Fruit fly (Drosophila melanogaster) whole organism, embryonic: ENCODE results near the gene CG9184.

ENCODE experiments used
- Adf1 ChIP-seq: fragments of 200-800 bp; sonication (Bioruptor generic); IDR thresholded peaks from 2 replicates; pipeline ENCODE4 v1.3.6; 2022; ENCODE audit warnings: missing biosample characterization, missing genetic modification characterization
- CG10147 ChIP-seq: fragments of 200-800 bp; sonication (Bioruptor generic); optimal IDR thresholded peaks from 2 replicates; lab custom pipeline; 2019; ENCODE audit warnings: missing biosample characterization, mild to moderate bottlenecking, missing genetic modification characterization, moderate library complexity
- CG10543 ChIP-seq: fragments of 200-800 bp; sonication (Bioruptor generic); optimal IDR thresholded peaks from 3 replicates; lab custom pipeline; 2017; ENCODE audit warnings: missing biosample characterization, mild to moderate bottlenecking, missing genetic modification characterization, moderate library complexity
- CG1233 ChIP-seq: fragments of 200-800 bp; sonication (Bioruptor generic); optimal IDR thresholded peaks from 4 replicates; lab custom pipeline; 2018; ENCODE audit warnings: missing biosample characterization, mild to moderate bottlenecking, missing genetic modification characterization
- CG12769 ChIP-seq: fragments of 200-800 bp; sonication (Bioruptor generic); optimal IDR thresholded peaks from 2 replicates; lab custom pipeline; 2019; ENCODE audit warnings: missing biosample characterization, mild to moderate bottlenecking, missing genetic modification characterization, moderate library complexity
- CG14050 ChIP-seq: fragments of 200-800 bp; sonication (Bioruptor generic); IDR thresholded peaks from 3 replicates; pipeline ENCODE4 v1.3.6; 2022; ENCODE audit warnings: missing biosample characterization, missing genetic modification characterization
- CG15269 ChIP-seq: fragments of 200-800 bp; sonication (Bioruptor generic); optimal IDR thresholded peaks from 2 replicates; lab custom pipeline; 2018; ENCODE audit warnings: missing biosample characterization, mild to moderate bottlenecking, missing genetic modification characterization, moderate library complexity
- CG2129 ChIP-seq: fragments of 200-800 bp; sonication (Bioruptor generic); IDR thresholded peaks from 2 replicates; pipeline ENCODE4 v1.3.6; 2022; ENCODE audit warnings: missing biosample characterization, missing genetic modification characterization; ENCODE audit not compliant: partially characterized antibody
- CG2199 ChIP-seq: fragments of 200-800 bp; sonication (Bioruptor generic); IDR thresholded peaks from 3 replicates; pipeline ENCODE4 v1.3.6; 2022; ENCODE audit warnings: missing biosample characterization, missing genetic modification characterization
- CG3065 ChIP-seq: fragments of 200-800 bp; sonication (Bioruptor generic); optimal IDR thresholded peaks from 2 replicates; lab custom pipeline; 2016; ENCODE audit warnings: missing biosample characterization, missing genetic modification characterization
- CG31224 ChIP-seq: fragments of 200-800 bp; sonication (Bioruptor generic); IDR thresholded peaks from 2 replicates; pipeline ENCODE4 v1.3.6; 2022; ENCODE audit warnings: missing biosample characterization, missing genetic modification characterization
- CG3995 ChIP-seq: fragments of 200-800 bp; sonication (Bioruptor generic); optimal IDR thresholded peaks from 3 replicates; lab custom pipeline; 2016; ENCODE audit warnings: missing biosample characterization, missing genetic modification characterization
- CG42726 ChIP-seq: fragments of 200-800 bp; sonication (Bioruptor generic); IDR thresholded peaks from 2 replicates; pipeline ENCODE4 v1.3.6; 2022; ENCODE audit warnings: missing biosample characterization, missing genetic modification characterization; ENCODE audit not compliant: partially characterized antibody
- CG4328 ChIP-seq: fragments of 200-800 bp; sonication (Bioruptor generic); optimal IDR thresholded peaks from 3 replicates; lab custom pipeline; 2017; ENCODE audit warnings: missing biosample characterization, missing genetic modification reagents, missing genetic modification characterization
- CG4820 ChIP-seq: fragments of 200-800 bp; sonication (Bioruptor generic); optimal IDR thresholded peaks from 3 replicates; lab custom pipeline; 2016; ENCODE audit warnings: missing biosample characterization, missing genetic modification characterization
- CG5245 ChIP-seq: fragments of 200-800 bp; sonication (Bioruptor generic); optimal IDR thresholded peaks from 3 replicates; lab custom pipeline; 2016; ENCODE audit warnings: missing biosample characterization, missing genetic modification characterization
- CG6689 ChIP-seq: fragments of 200-800 bp; sonication (Bioruptor generic); IDR thresholded peaks from 2 replicates; pipeline ENCODE4 v1.3.6; 2022; ENCODE audit warnings: missing biosample characterization, missing genetic modification characterization
- CG6791 ChIP-seq: fragments of 200-800 bp; sonication (Bioruptor generic); IDR thresholded peaks from 3 replicates; pipeline ENCODE4 v1.3.6; 2022; ENCODE audit warnings: missing biosample characterization, missing genetic modification characterization; ENCODE audit not compliant: partially characterized antibody
- CG7271 ChIP-seq: fragments of 200-800 bp; sonication (Bioruptor generic); optimal IDR thresholded peaks from 2 replicates; lab custom pipeline; 2018; ENCODE audit warnings: missing biosample characterization, mild to moderate bottlenecking, missing genetic modification characterization, moderate library complexity
- CG7839 ChIP-seq: fragments of 200-800 bp; sonication (Bioruptor generic); optimal IDR thresholded peaks from 3 replicates; lab custom pipeline; 2018; ENCODE audit warnings: missing biosample characterization, mild to moderate bottlenecking, missing genetic modification characterization, moderate library complexity
- CG8290 ChIP-seq, 3 experiments: fragments of 200-800 bp; sonication (Bioruptor generic); optimal IDR thresholded peaks; 2 replicates each; lab custom pipeline; 2016 to 2019; ENCODE audit warnings: missing biosample characterization in 3 of 3, missing genetic modification characterization in 3 of 3, mild to moderate bottlenecking in 2 of 3, moderate library complexity in 1 of 3
- CG8924 ChIP-seq: fragments of 200-800 bp; optimal IDR thresholded peaks from 3 replicates; lab custom pipeline; 2019; ENCODE audit warnings: missing biosample characterization, mild to moderate bottlenecking, missing genetic modification characterization, moderate library complexity
- CG8944 ChIP-seq: fragments of 200-800 bp; sonication (Bioruptor generic); optimal IDR thresholded peaks from 3 replicates; lab custom pipeline; 2016; ENCODE audit warnings: missing biosample characterization, missing genetic modification characterization
- Dip2 ChIP-seq: fragments of 200-800 bp; sonication (Bioruptor generic); IDR thresholded peaks from 2 replicates; pipeline ENCODE4 v1.3.6; 2022; ENCODE audit warnings: missing biosample characterization, missing genetic modification characterization
- Dref ChIP-seq: fragments of 200-800 bp; sonication (Bioruptor generic); IDR thresholded peaks from 2 replicates; pipeline ENCODE4 v1.3.6; 2022; ENCODE audit warnings: missing biosample characterization, missing genetic modification characterization
- Ets97D ChIP-seq: fragments of 200-800 bp; sonication (Bioruptor generic); optimal IDR thresholded peaks from 3 replicates; lab custom pipeline; 2016; ENCODE audit warnings: missing biosample characterization, missing genetic modification characterization
- HLH4C ChIP-seq: fragments of 200-800 bp; sonication (Bioruptor generic); IDR thresholded peaks from 3 replicates; pipeline ENCODE4 v1.3.6; 2022; ENCODE audit warnings: missing biosample characterization, missing genetic modification characterization; ENCODE audit not compliant: partially characterized antibody
- HLHmδ ChIP-seq: fragments of 200-800 bp; sonication (Bioruptor generic); optimal IDR thresholded peaks from 2 replicates; lab custom pipeline; 2018; ENCODE audit warnings: missing biosample characterization, mild to moderate bottlenecking, missing genetic modification characterization, moderate library complexity
- Hr3 ChIP-seq: fragments of 200-800 bp; sonication (Bioruptor generic); optimal IDR thresholded peaks from 3 replicates; lab custom pipeline; 2016; ENCODE audit warnings: missing biosample characterization, missing genetic modification characterization
- Med ChIP-seq: fragments of 200-800 bp; sonication (Bioruptor generic); peaks from one replicate; lab custom pipeline; 2016; ENCODE audit warnings: missing biosample characterization, missing genetic modification characterization, mild to moderate bottlenecking, inconsistent platforms, moderate library complexity
- Meics ChIP-seq: fragments of 200-800 bp; sonication (Bioruptor generic); optimal IDR thresholded peaks from 2 replicates; lab custom pipeline; 2017; ENCODE audit warnings: missing biosample characterization, mild to moderate bottlenecking, missing genetic modification characterization
- Mes4 ChIP-seq: fragments of 200-800 bp; sonication (Bioruptor generic); optimal IDR thresholded peaks from 2 replicates; lab custom pipeline; 2016; ENCODE audit warnings: missing biosample characterization, missing genetic modification characterization
- NK7.1 ChIP-seq: fragments of 200-800 bp; sonication (Bioruptor generic); optimal IDR thresholded peaks from 3 replicates; lab custom pipeline; 2016; ENCODE audit warnings: missing biosample characterization, missing genetic modification characterization
- Side ChIP-seq: fragments of 200-800 bp; sonication (Bioruptor generic); optimal IDR thresholded peaks from 2 replicates; lab custom pipeline; 2016; ENCODE audit warnings: missing biosample characterization, missing genetic modification characterization
- Sry-β ChIP-seq: fragments of 200-800 bp; sonication (Bioruptor generic); optimal IDR thresholded peaks from 2 replicates; lab custom pipeline; 2018; ENCODE audit warnings: missing biosample characterization, mild to moderate bottlenecking, missing genetic modification characterization, moderate library complexity
- Sry-δ ChIP-seq: fragments of 200-800 bp; sonication (Bioruptor generic); optimal IDR thresholded peaks from 2 replicates; lab custom pipeline; 2016; ENCODE audit warnings: missing biosample characterization, missing genetic modification characterization
- TFAM ChIP-seq: fragments of 200-800 bp; sonication (Bioruptor generic); optimal IDR thresholded peaks from 2 replicates; lab custom pipeline; 2017; ENCODE audit warnings: missing biosample characterization, missing genetic modification characterization, inconsistent platforms
- Trl ChIP-seq, 3 experiments: fragments of >200 bp in 2 of 3; fragments of 200-800 bp in 1 of 3; sonication (Bioruptor generic) in 1 of 3; optimal IDR thresholded peaks; 2 replicates in 1 of 3; 3 replicates in 2 of 3; lab custom pipeline; 2016 to 2017; ENCODE audit warnings: missing biosample characterization in 1 of 3, missing genetic modification characterization in 1 of 3
- Usf ChIP-seq: fragments of 200-800 bp; sonication (Bioruptor generic); optimal IDR thresholded peaks from 2 replicates; lab custom pipeline; 2017; ENCODE audit warnings: missing genotype, missing biosample characterization, missing genetic modification characterization
- amos ChIP-seq: fragments of 200-800 bp; sonication (Bioruptor generic); IDR thresholded peaks from 2 replicates; pipeline ENCODE4 v1.3.6; 2022; ENCODE audit warnings: missing biosample characterization, missing genetic modification characterization; ENCODE audit not compliant: partially characterized antibody
- bowl ChIP-seq: fragments of 200-800 bp; sonication (Bioruptor generic); IDR thresholded peaks from 2 replicates; pipeline ENCODE4 v1.3.6; 2022; ENCODE audit warnings: missing biosample characterization, missing genetic modification characterization
- ci ChIP-seq: fragments of 200-800 bp; sonication (Bioruptor generic); IDR thresholded peaks from 3 replicates; pipeline ENCODE4 v1.3.6; 2022; ENCODE audit warnings: missing biosample characterization, missing genetic modification characterization
- hb ChIP-seq: fragments of 200-800 bp; sonication (Bioruptor generic); IDR thresholded peaks from 3 replicates; pipeline ENCODE4 v1.3.6; 2022; ENCODE audit warnings: missing biosample characterization, missing genetic modification characterization; ENCODE audit not compliant: partially characterized antibody
- hkb ChIP-seq, 2 experiments: fragments of 200-800 bp in 1 of 2; fragments of >200 bp in 1 of 2; sonication (Bioruptor generic) in 1 of 2; IDR thresholded peaks in 1 of 2; optimal IDR thresholded peaks in 1 of 2; 2 replicates each; pipeline versions ENCODE4 v1.3.6 to Lab custom; 2017 to 2022; ENCODE audit warnings: missing biosample characterization in 1 of 2, missing genetic modification characterization in 1 of 2
- lola ChIP-seq, 3 experiments: fragments of >200 bp in 2 of 3; fragments of 200-800 bp in 1 of 3; sonication (Bioruptor generic) in 1 of 3; optimal IDR thresholded peaks; 2 replicates each; lab custom pipeline; 2017 to 2019; ENCODE audit warnings: missing biosample characterization in 3 of 3, missing genetic modification characterization in 3 of 3, mild to moderate bottlenecking in 1 of 3, moderate library complexity in 1 of 3
- shn ChIP-seq: fragments of 200-800 bp; sonication (Bioruptor generic); optimal IDR thresholded peaks from 3 replicates; lab custom pipeline; 2016; ENCODE audit warnings: missing biosample characterization, missing genetic modification characterization
- slou ChIP-seq: fragments of 200-800 bp; sonication (Bioruptor generic); optimal IDR thresholded peaks from 3 replicates; lab custom pipeline; 2016; ENCODE audit warnings: missing biosample characterization, missing genetic modification characterization
- ssp ChIP-seq: fragments of 200-800 bp; sonication (Bioruptor generic); IDR thresholded peaks from 2 replicates; pipeline ENCODE4 v1.3.6; 2022; ENCODE audit warnings: missing biosample characterization, missing genetic modification characterization
- usp ChIP-seq: fragments of >200 bp; optimal IDR thresholded peaks from 2 replicates; lab custom pipeline; 2017; ENCODE audit warnings: missing biosample characterization, missing genetic modification characterization

Gene CG9184

DNA sequence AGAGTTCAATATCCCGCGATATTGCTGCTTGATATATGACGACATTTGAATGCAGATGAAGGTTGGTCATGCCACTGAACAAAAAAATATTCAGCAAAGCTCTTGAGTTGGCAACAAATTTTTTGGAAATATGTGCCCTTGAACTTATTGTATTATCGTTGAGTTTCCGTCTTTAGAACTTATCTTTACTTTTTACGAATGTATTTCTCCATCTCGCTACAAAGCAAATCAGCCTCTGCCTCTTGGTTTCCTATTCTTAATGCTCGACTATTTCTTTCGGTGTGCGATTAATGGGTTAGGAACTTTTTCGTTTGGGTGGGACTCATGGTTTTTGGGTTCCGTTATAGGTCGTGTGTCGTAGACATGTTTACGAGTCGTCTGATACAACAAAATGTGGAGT, 530 bp upstream of the CG9184 start (continued):
- no peak for TF ChIP-seq Dref
- TF ChIP-seq CG10147, result peak; percentile 44
- TF ChIP-seq CG8290 (GFP tag; optimal IDR thresholded peaks at IDR 0.05; lab: Kevin White, UChicago), result peak; percentile 71
- peak; percentile 32 to 34 for TF ChIP-seq CG8290 (tag; optimal IDR thresholded peaks at IDR 0.05; lab: Kevin White, UChicago)
- peak; percentile 10 for TF ChIP-seq TFAM (GFP tag; lab: Kevin White, UChicago)
- TF ChIP-seq shn (GFP tag; lab: Kevin White, UChicago), result no peak
- TF ChIP-seq Adf1 (GFP tag; lab: Robert Waterston, UW), result no peak
- TF ChIP-seq CG4328 (GFP tag; lab: Kevin White, UChicago), result peak; percentile 10
- TF ChIP-seq Sry-β, result peak; percentile 38
- TF ChIP-seq Side (GFP tag; lab: Kevin White, UChicago), result peak; percentile 66
- TF ChIP-seq CG5245 (GFP tag; lab: Kevin White, UChicago), result peak; percentile 64
- peak; percentile 74 for TF ChIP-seq CG4820
- peak; percentile 78 for TF ChIP-seq CG8924 (tag; lab: Kevin White, UChicago)
- TF ChIP-seq CG6791 (GFP tag; lab: Robert Waterston, UW), result no peak
- no peak for TF ChIP-seq bowl
- no peak for TF ChIP-seq Dip2
- TF ChIP-seq CG10543 (GFP tag; lab: Kevin White, UChicago), result no peak
- TF ChIP-seq CG1233 (GFP tag; lab: Kevin White, UChicago), result peak; percentile 13
- TF ChIP-seq hkb (optimal IDR thresholded peaks at IDR 0.05; lab: Kevin White, UChicago), result no peak
- TF ChIP-seq hkb (GFP tag; IDR thresholded peaks at IDR 0.05; lab: Robert Waterston, UW), result peak; percentile 71
- TF ChIP-seq amos (GFP tag; lab: Robert Waterston, UW), result no peak
- peak; percentile 69 for TF ChIP-seq Mes4 (GFP tag; lab: Kevin White, UChicago)
- peak; percentile 48; the same call in 1 of the 3 replicates for TF ChIP-seq CG14050 (GFP tag; lab: Robert Waterston, UW)
- peak; percentile 81 for TF ChIP-seq Med (GFP tag; lab: Kevin White, UChicago)
- 0 out of 3 replicates have a peak, but pooled peaks have one; percentile 53 for TF ChIP-seq CG2199 (GFP tag; lab: Robert Waterston, UW)
- peak; percentile 27 for TF ChIP-seq CG3065
- peak; percentile 82 for TF ChIP-seq CG8944
- TF ChIP-seq hb, result no peak
- TF ChIP-seq CG7271 (tag; lab: Kevin White, UChicago), result peak; percentile 18
- TF ChIP-seq ssp (GFP tag; lab: Robert Waterston, UW), result peak; percentile 59
- peak; percentile 60 for TF ChIP-seq CG15269
- TF ChIP-seq CG7839, result peak; percentile 77
- TF ChIP-seq Meics (GFP tag; lab: Kevin White, UChicago), result peak; percentile 32
- no peak for TF ChIP-seq CG31224
- TF ChIP-seq Hr3 (GFP tag; lab: Kevin White, UChicago), result peak; percentile 59
- TF ChIP-seq CG42726 (GFP tag; lab: Robert Waterston, UW), result no peak
- no peak for TF ChIP-seq HLHmδ (GFP tag; lab: Kevin White, UChicago)
- TF ChIP-seq Sry-δ (GFP tag; lab: Kevin White, UChicago), result peak; percentile 29
- TF ChIP-seq CG3995 (GFP tag; lab: Kevin White, UChicago), result no peak
- TF ChIP-seq NK7.1 (GFP tag; lab: Kevin White, UChicago), result peak; percentile 4
- TF ChIP-seq Usf, result peak; percentile 45
- no peak for TF ChIP-seq usp
- TF ChIP-seq CG12769 (tag; lab: Kevin White, UChicago), result no peak
- no peak for TF ChIP-seq CG2129
- no peak for TF ChIP-seq HLH4C (GFP tag; lab: Robert Waterston, UW)
- TF ChIP-seq Trl (optimal IDR thresholded peaks at IDR 0.05; lab: Kevin White, UChicago), result no peak
- TF ChIP-seq Trl (GFP tag; optimal IDR thresholded peaks at IDR 0.05; lab: Kevin White, UChicago), result peak; percentile 57
- peak in 1 of 3 experiments; percentile 93 for TF ChIP-seq lola (GFP tag; optimal IDR thresholded peaks at IDR 0.05; lab: Kevin White, UChicago)
- peak; percentile 14 for TF ChIP-seq Ets97D
- TF ChIP-seq CG6689 (GFP tag; lab: Robert Waterston, UW), result peak; percentile 72
- TF ChIP-seq slou, result no peak
- TF ChIP-seq ci, result peak; percentile 70
